Fruit fly (Drosophila melanogaster) whole organism, embryonic: ENCODE measurements around the gene CG45488.

Experiments
- ATbp ChIP-seq: fragments of 200-800 bp; sonication (Bioruptor generic); optimal IDR thresholded peaks from 2 replicates; lab custom pipeline; 2017; ENCODE audit warnings: missing biosample characterization, mild to moderate bottlenecking, missing genetic modification characterization, missing genetic modification reagents
- B-H1 ChIP-seq: fragments of 200-800 bp; sonication (Bioruptor generic); IDR thresholded peaks from 3 replicates; pipeline ENCODE4 v1.3.6; 2022; ENCODE audit warnings: missing biosample characterization, missing genetic modification characterization
- B-H2 ChIP-seq: fragments of 200-800 bp; sonication (Bioruptor generic); optimal IDR thresholded peaks from 2 replicates; lab custom pipeline; 2018; ENCODE audit warnings: missing biosample characterization, mild to moderate bottlenecking, missing genetic modification characterization
- CG10209 ChIP-seq: fragments of 200-800 bp; sonication (Bioruptor generic); optimal IDR thresholded peaks from 3 replicates; lab custom pipeline; 2017; ENCODE audit warnings: missing biosample characterization, mild to moderate bottlenecking, missing genetic modification characterization, missing genetic modification reagents
- CG10462 ChIP-seq: fragments of 200-800 bp; sonication (Bioruptor generic); optimal IDR thresholded peaks from 2 replicates; lab custom pipeline; 2016; ENCODE audit warnings: missing biosample characterization, missing genetic modification characterization
- CG11456 ChIP-seq: fragments of 200-800 bp; sonication (Bioruptor generic); IDR thresholded peaks from 3 replicates; pipeline ENCODE4 v1.3.6; 2022; ENCODE audit warnings: missing biosample characterization, missing genetic modification characterization
- CG12236 ChIP-seq: fragments of 200-800 bp; sonication (Bioruptor generic); optimal IDR thresholded peaks from 2 replicates; lab custom pipeline; 2016; ENCODE audit warnings: missing biosample characterization, missing genetic modification characterization
- CG13287 ChIP-seq: fragments of 200-800 bp; sonication (Bioruptor generic); IDR thresholded peaks from 2 replicates; pipeline ENCODE4 v1.3.6; 2022; ENCODE audit warnings: missing biosample characterization, missing genetic modification characterization; ENCODE audit not compliant: partially characterized antibody
- CG14014 ChIP-seq: fragments of 200-800 bp; sonication (Bioruptor generic); IDR thresholded peaks from 2 replicates; pipeline ENCODE4 v1.3.6; 2022; ENCODE audit warnings: missing biosample characterization, missing genetic modification characterization
- CG1792 ChIP-seq: fragments of 200-800 bp; sonication (Bioruptor generic); optimal IDR thresholded peaks from 2 replicates; lab custom pipeline; 2016; ENCODE audit warnings: missing biosample characterization, missing genetic modification characterization
- CG1832 ChIP-seq: fragments of 200-800 bp; sonication (Bioruptor generic); optimal IDR thresholded peaks from 2 replicates; lab custom pipeline; 2017; ENCODE audit warnings: missing biosample characterization, mild to moderate bottlenecking, missing genetic modification characterization, inconsistent platforms
- CG2678 ChIP-seq: fragments of 200-800 bp; sonication (Bioruptor generic); optimal IDR thresholded peaks from 3 replicates; lab custom pipeline; 2019; ENCODE audit warnings: missing biosample characterization, mild to moderate bottlenecking, missing genetic modification characterization, moderate library complexity
- CG2712 ChIP-seq: fragments of 200-800 bp; optimal IDR thresholded peaks from 3 replicates; lab custom pipeline; 2019; ENCODE audit warnings: missing biosample characterization, mild to moderate bottlenecking, missing genetic modification characterization, moderate library complexity
- CG30403 ChIP-seq: fragments of 200-800 bp; sonication (Bioruptor generic); optimal IDR thresholded peaks from 3 replicates; lab custom pipeline; 2016; ENCODE audit warnings: missing biosample characterization, missing genetic modification characterization
- CG32767 ChIP-seq: fragments of 200-800 bp; sonication (Bioruptor generic); IDR thresholded peaks from 2 replicates; pipeline ENCODE4 v1.3.6; 2022; ENCODE audit warnings: missing biosample characterization, missing genetic modification characterization
- CG3726 ChIP-seq: fragments of 200-800 bp; sonication (Bioruptor generic); IDR thresholded peaks from 3 replicates; pipeline ENCODE4, ENCODE4 v1.3.6; 2022; ENCODE audit warnings: missing biosample characterization, missing genetic modification characterization
- CG43689 ChIP-seq: fragments of 200-800 bp; sonication (Bioruptor generic); IDR thresholded peaks from 2 replicates; pipeline ENCODE4 v1.3.6; 2022; ENCODE audit warnings: missing biosample characterization, missing genetic modification characterization
- CG5180 ChIP-seq: fragments of 200-800 bp; sonication (Bioruptor generic); optimal IDR thresholded peaks from 3 replicates; lab custom pipeline; 2017; ENCODE audit warnings: missing biosample characterization, missing genetic modification characterization, mild to moderate bottlenecking, moderate library complexity, missing genetic modification reagents
- CG6254 ChIP-seq: fragments of 200-800 bp; sonication (Bioruptor generic); optimal IDR thresholded peaks from 3 replicates; lab custom pipeline; 2017; ENCODE audit warnings: mild to moderate bottlenecking, missing biosample characterization, missing genetic modification reagents, missing genetic modification characterization
- CG7372 ChIP-seq: fragments of 200-800 bp; sonication (Bioruptor generic); IDR thresholded peaks from 2 replicates; pipeline ENCODE4 v1.3.6; 2022; ENCODE audit warnings: missing biosample characterization, missing genetic modification characterization
- CG8765 ChIP-seq: fragments of 200-800 bp; sonication (Bioruptor generic); IDR thresholded peaks from 2 replicates; pipeline ENCODE4 v1.3.6; 2022; ENCODE audit warnings: missing biosample characterization, missing genetic modification characterization
- CG9437 ChIP-seq: fragments of 200-800 bp; sonication (Bioruptor generic); optimal IDR thresholded peaks from 2 replicates; lab custom pipeline; 2018; ENCODE audit warnings: missing biosample characterization, mild to moderate bottlenecking, missing genetic modification characterization
- CG9609 ChIP-seq: fragments of 200-800 bp; sonication (Bioruptor generic); optimal IDR thresholded peaks from 3 replicates; lab custom pipeline; 2016; ENCODE audit warnings: missing biosample characterization, missing genetic modification characterization
- CG9876 ChIP-seq: fragments of 200-800 bp; sonication (Bioruptor generic); optimal IDR thresholded peaks from 2 replicates; lab custom pipeline; 2016; ENCODE audit warnings: missing biosample characterization, missing genetic modification characterization
- D19A ChIP-seq: fragments of 200-800 bp; optimal IDR thresholded peaks from 3 replicates; lab custom pipeline; 2019; ENCODE audit warnings: missing biosample characterization, mild to moderate bottlenecking, missing genetic modification characterization, moderate library complexity
- Dad ChIP-seq: fragments of 200-800 bp; sonication (Bioruptor generic); optimal IDR thresholded peaks from 3 replicates; lab custom pipeline; 2016; ENCODE audit warnings: missing biosample characterization, missing genetic modification characterization
- Elba2 ChIP-seq: fragments of 200-800 bp; sonication (Bioruptor generic); optimal IDR thresholded peaks from 3 replicates; lab custom pipeline; 2016; ENCODE audit warnings: missing biosample characterization, missing genetic modification characterization
- Fer1 ChIP-seq: fragments of 200-800 bp; sonication (Bioruptor generic); optimal IDR thresholded peaks from 2 replicates; lab custom pipeline; 2017; ENCODE audit warnings: missing biosample characterization, mild to moderate bottlenecking, missing genetic modification characterization
- H2.0 ChIP-seq: fragments of 200-800 bp; sonication (Bioruptor generic); IDR thresholded peaks from 2 replicates; pipeline ENCODE4 v1.3.6; 2022; ENCODE audit warnings: missing biosample characterization, missing genetic modification characterization
- Rx ChIP-seq: fragments of 200-800 bp; sonication (Bioruptor generic); IDR thresholded peaks from 2 replicates; pipeline ENCODE4 v1.3.6; 2022; ENCODE audit warnings: missing biosample characterization, missing genetic modification characterization
- Usf ChIP-seq: fragments of 200-800 bp; sonication (Bioruptor generic); optimal IDR thresholded peaks from 2 replicates; lab custom pipeline; 2017; ENCODE audit warnings: missing genotype, missing biosample characterization, missing genetic modification characterization
- ab ChIP-seq: fragments of 200-800 bp; sonication (Bioruptor generic); optimal IDR thresholded peaks from 2 replicates; lab custom pipeline; 2016; ENCODE audit warnings: missing biosample characterization, missing genetic modification characterization
- ash1 ChIP-seq: fragments of 200-800 bp; sonication (Bioruptor generic); optimal IDR thresholded peaks from 2 replicates; lab custom pipeline; 2018; ENCODE audit warnings: missing biosample characterization, mild to moderate bottlenecking, missing genetic modification characterization
- cas ChIP-seq: fragments of 200-800 bp; sonication (Bioruptor generic); IDR thresholded peaks from 2 replicates; pipeline ENCODE4 v1.3.6; 2022; ENCODE audit warnings: missing biosample characterization, missing genetic modification characterization
- chif ChIP-seq, 2 experiments: fragments of 200-800 bp; sonication (Bioruptor generic); optimal IDR thresholded peaks; 3 replicates each; lab custom pipeline; 2016; ENCODE audit warnings: missing biosample characterization in 2 of 2, missing genetic modification characterization in 2 of 2
- ci ChIP-seq: fragments of 200-800 bp; sonication (Bioruptor generic); IDR thresholded peaks from 3 replicates; pipeline ENCODE4 v1.3.6; 2022; ENCODE audit warnings: missing biosample characterization, missing genetic modification characterization
- crol ChIP-seq: fragments of 200-800 bp; sonication (Bioruptor generic); IDR thresholded peaks from 2 replicates; pipeline ENCODE4 v1.3.6; 2022; ENCODE audit warnings: missing biosample characterization, missing genetic modification characterization
- grn ChIP-seq: fragments of 200-800 bp; sonication (Bioruptor generic); optimal IDR thresholded peaks from 3 replicates; lab custom pipeline; 2017; ENCODE audit warnings: missing biosample characterization, missing genetic modification characterization
- ham ChIP-seq: fragments of 200-800 bp; sonication (Bioruptor generic); IDR thresholded peaks from 2 replicates; pipeline ENCODE4 v1.3.6; 2022; ENCODE audit warnings: missing biosample characterization, missing genetic modification characterization
- hb ChIP-seq: fragments of 200-800 bp; sonication (Bioruptor generic); IDR thresholded peaks from 3 replicates; pipeline ENCODE4 v1.3.6; 2022; ENCODE audit warnings: missing biosample characterization, missing genetic modification characterization; ENCODE audit not compliant: partially characterized antibody
- inv ChIP-seq: fragments of 200-800 bp; sonication (Bioruptor generic); IDR thresholded peaks from 2 replicates; pipeline ENCODE4 v1.3.6; 2022; ENCODE audit warnings: missing biosample characterization, missing genetic modification characterization; ENCODE audit not compliant: partially characterized antibody
- mam ChIP-seq: fragments of 200-800 bp; sonication (Bioruptor generic); optimal IDR thresholded peaks from 3 replicates; lab custom pipeline; 2016; ENCODE audit warnings: missing biosample characterization, missing genetic modification characterization
- otp ChIP-seq: fragments of 200-800 bp; sonication (Bioruptor generic); IDR thresholded peaks from 3 replicates; pipeline ENCODE4, ENCODE4 v1.3.6; 2022; ENCODE audit warnings: missing biosample characterization, missing genetic modification characterization
- ranshi ChIP-seq: fragments of 200-800 bp; sonication (Bioruptor generic); IDR thresholded peaks from 2 replicates; pipeline ENCODE4 v1.3.6; 2022; ENCODE audit warnings: missing biosample characterization, missing genetic modification characterization
- sim ChIP-seq: fragments of 200-800 bp; sonication (Bioruptor generic); IDR thresholded peaks from 2 replicates; pipeline ENCODE4 v1.3.6; 2022; ENCODE audit warnings: missing biosample characterization, missing genetic modification characterization
- sug ChIP-seq: fragments of 200-800 bp; optimal IDR thresholded peaks from 2 replicates; lab custom pipeline; 2019; ENCODE audit warnings: missing biosample characterization, mild to moderate bottlenecking, missing genetic modification characterization, moderate library complexity
- tgo ChIP-seq: fragments of 200-800 bp; sonication (Bioruptor generic); IDR thresholded peaks from 3 replicates; pipeline ENCODE4 v1.3.6; 2022; ENCODE audit warnings: missing biosample characterization, missing genetic modification characterization
- toy ChIP-seq: fragments of 200-800 bp; sonication (Bioruptor generic); IDR thresholded peaks from 2 replicates; pipeline ENCODE4 v1.3.6; 2022; ENCODE audit warnings: missing biosample characterization, missing genetic modification characterization
- vfl ChIP-seq: fragments of 200-800 bp; sonication (Bioruptor generic); optimal IDR thresholded peaks from 2 replicates; lab custom pipeline; 2016; ENCODE audit warnings: missing biosample characterization, missing genetic modification characterization
- zfh2 ChIP-seq: fragments of 200-800 bp; sonication (Bioruptor generic); optimal IDR thresholded peaks from 2 replicates; lab custom pipeline; 2016; ENCODE audit warnings: missing biosample characterization, missing genetic modification characterization

The CG45488 gene

dm6 chrX:19889128-19889756 lies 31.0 kb downstream of the CG45488 start (continued):
- peak; percentile 77 for TF ChIP-seq Elba2 (GFP tag; lab: Kevin White, UChicago)
- TF ChIP-seq chif (GFP tag; optimal IDR thresholded peaks at IDR 0.05; lab: Kevin White, UChicago) = peak; percentile 89 to 91
- TF ChIP-seq CG3726 = peak; percentile 80; the same call in 1 of the 3 replicates
- no peak for TF ChIP-seq grn
- TF ChIP-seq inv (GFP tag; lab: Robert Waterston, UW) = no peak
- TF ChIP-seq CG9876 = peak; percentile 87
- TF ChIP-seq mam (GFP tag; lab: Kevin White, UChicago) = peak; percentile 92
- peak; percentile 91 for TF ChIP-seq CG9609 (GFP tag; lab: Kevin White, UChicago)
- no peak for TF ChIP-seq toy (GFP tag; lab: Robert Waterston, UW)
- peak; percentile 83 for TF ChIP-seq ranshi (GFP tag; lab: Robert Waterston, UW)
- TF ChIP-seq CG43689 = no peak; the same call in 1 of the 2 replicates
- peak; percentile 79 for TF ChIP-seq zfh2
- peak; percentile 88 for TF ChIP-seq CG14014 (GFP tag; lab: Robert Waterston, UW)
- peak; percentile 44 for TF ChIP-seq CG6254 (GFP tag; lab: Kevin White, UChicago)
- TF ChIP-seq ash1 (GFP tag; lab: Kevin White, UChicago) = peak; percentile 41
- TF ChIP-seq CG11456 (GFP tag; lab: Robert Waterston, UW) = peak; percentile 87
- TF ChIP-seq hb (GFP tag; lab: Robert Waterston, UW) = no peak
- 0 out of 2 replicates have a peak, but pooled peaks have one; percentile 23 for TF ChIP-seq sim
- peak; percentile 53 for TF ChIP-seq CG9437
- TF ChIP-seq CG32767 (GFP tag; lab: Robert Waterston, UW) = peak; percentile 70; the same call in 1 of the 2 replicates
- TF ChIP-seq Dad (GFP tag; lab: Kevin White, UChicago) = peak; percentile 83
- peak; percentile 58 for TF ChIP-seq CG10462
- peak; percentile 84 for TF ChIP-seq CG30403 (GFP tag; lab: Kevin White, UChicago)
- no peak; the same call in 1 of the 2 replicates for TF ChIP-seq crol (GFP tag; lab: Robert Waterston, UW)
- no peak for TF ChIP-seq CG13287 (GFP tag; lab: Robert Waterston, UW)
- TF ChIP-seq CG2678 = peak; percentile 87
- peak; percentile 82 for TF ChIP-seq CG10209
- peak; percentile 78 for TF ChIP-seq CG12236 (GFP tag; lab: Kevin White, UChicago)
- peak; percentile 70 for TF ChIP-seq B-H1
- peak; percentile 77 for TF ChIP-seq Usf (GFP tag; lab: Kevin White, UChicago)
- TF ChIP-seq vfl = peak; percentile 72
- TF ChIP-seq tgo = peak; percentile 76
- peak; percentile 64; the same call in 1 of the 2 replicates for TF ChIP-seq cas (GFP tag; lab: Robert Waterston, UW)
- peak; percentile 76 for TF ChIP-seq D19A (tag; lab: Kevin White, UChicago)
- no peak; the same call in 1 of the 2 replicates for TF ChIP-seq ham (GFP tag; lab: Robert Waterston, UW)
- TF ChIP-seq H2.0 (GFP tag; lab: Robert Waterston, UW) = peak; percentile 83
- peak; percentile 76 for TF ChIP-seq CG1792 (GFP tag; lab: Kevin White, UChicago)
- TF ChIP-seq Rx = peak; percentile 76
- TF ChIP-seq ab = peak; percentile 2
- peak; percentile 87 for TF ChIP-seq CG8765 (GFP tag; lab: Robert Waterston, UW)
- TF ChIP-seq Fer1 = peak; percentile 83
- TF ChIP-seq CG2712 (tag; lab: Kevin White, UChicago) = peak; percentile 88
- peak; percentile 93 for TF ChIP-seq ci (GFP tag; lab: Robert Waterston, UW)
- TF ChIP-seq otp = peak; percentile 82; the same call in 2 of the 3 replicates
- peak; percentile 81 for TF ChIP-seq ATbp (GFP tag; lab: Kevin White, UChicago)
- peak; percentile 40 for TF ChIP-seq B-H2 (GFP tag; lab: Kevin White, UChicago)
- peak; percentile 80 for TF ChIP-seq CG7372 (GFP tag; lab: Robert Waterston, UW)
- peak; percentile 59 for TF ChIP-seq CG5180 (GFP tag; lab: Kevin White, UChicago)
- TF ChIP-seq sug (tag; lab: Kevin White, UChicago) = peak; percentile 66
- peak; percentile 67 for TF ChIP-seq CG1832 (GFP tag; lab: Kevin White, UChicago)
